Worm (Caenorhabditis elegans) whole organism, L3 larva: ENCODE measurements around the gene erfa-1.

ENCODE experiments used
- R02D3.7 ChIP-seq: fragments of 150-350 bp; optimal IDR thresholded peaks from 2 replicates; lab custom pipeline; 2014; ENCODE audit warnings: missing biosample characterization, missing genetic modification characterization
- ZK546.5 ChIP-seq: sonication (generic microtip); optimal IDR thresholded peaks from 2 replicates; lab custom pipeline; 2017; ENCODE audit warnings: missing biosample characterization, missing genetic modification characterization
- ama-1 ChIP-seq: fragments of 150-350 bp; optimal IDR thresholded peaks from 2 replicates; lab custom pipeline; 2018
- ceh-28 ChIP-seq: fragments of 150-350 bp; optimal IDR thresholded peaks from 2 replicates; lab custom pipeline; 2014; ENCODE audit warnings: missing biosample characterization, missing genetic modification reagents, missing genetic modification characterization
- daf-12 ChIP-seq: fragments of 150-350 bp; optimal IDR thresholded peaks from 2 replicates; lab custom pipeline; 2014; ENCODE audit warnings: missing biosample characterization, missing genetic modification reagents, missing genetic modification characterization
- egl-27 ChIP-seq: sonication (generic microtip); optimal IDR thresholded peaks from 4 replicates; lab custom pipeline; 2017; ENCODE audit warnings: missing biosample characterization, missing genetic modification reagents, missing genetic modification characterization
- egl-5 ChIP-seq: fragments of 150-350 bp; optimal IDR thresholded peaks from 2 replicates; lab custom pipeline; 2017; ENCODE audit warnings: missing biosample characterization, missing genetic modification reagents, missing genetic modification characterization, inconsistent platforms
- elt-1 ChIP-seq: fragments of 150-350 bp; optimal IDR thresholded peaks from 2 replicates; lab custom pipeline; 2014; ENCODE audit warnings: missing biosample characterization, missing genetic modification characterization
- elt-2 ChIP-seq: sonication (generic microtip); optimal IDR thresholded peaks from 2 replicates; lab custom pipeline; 2016; ENCODE audit warnings: missing genetic modification reagents, mild to moderate bottlenecking, missing genetic modification characterization, missing compliant biosample characterization
- elt-3 ChIP-seq, 3 experiments: fragments of 150-350 bp in 1 of 3; sonication (generic microtip) in 2 of 3; optimal IDR thresholded peaks; 2 replicates in 2 of 3; 4 replicates in 1 of 3; lab custom pipeline; 2014 to 2017; ENCODE audit warnings: missing biosample characterization in 3 of 3, missing genetic modification characterization in 3 of 3
- fkh-10 ChIP-seq: sonication (generic microtip); optimal IDR thresholded peaks from 2 replicates; lab custom pipeline; 2017; ENCODE audit warnings: missing biosample characterization, missing genetic modification reagents, missing genetic modification characterization
- fkh-2 ChIP-seq: fragments of 150-350 bp; optimal IDR thresholded peaks from 2 replicates; lab custom pipeline; 2014; ENCODE audit warnings: missing biosample characterization, missing genetic modification reagents, missing genetic modification characterization
- jun-1 ChIP-seq: fragments of 150-350 bp; optimal IDR thresholded peaks from 2 replicates; lab custom pipeline; 2014; ENCODE audit warnings: missing biosample characterization, missing genetic modification reagents, missing genetic modification characterization
- lin-39 ChIP-seq: fragments of 150-350 bp; optimal IDR thresholded peaks from 2 replicates; lab custom pipeline; 2018; ENCODE audit warnings: missing biosample characterization, missing genetic modification reagents, missing genetic modification characterization
- lsy-12 ChIP-seq: sonication (generic microtip); optimal IDR thresholded peaks from 2 replicates; lab custom pipeline; 2016; ENCODE audit warnings: mild to moderate bottlenecking, missing genetic modification characterization, missing compliant biosample characterization
- mdl-1 ChIP-seq: fragments of 150-350 bp; optimal IDR thresholded peaks from 2 replicates; lab custom pipeline; 2014; ENCODE audit warnings: missing biosample characterization, missing genetic modification characterization
- nfya-1 ChIP-seq: sonication (generic microtip); optimal IDR thresholded peaks from 2 replicates; lab custom pipeline; 2017; ENCODE audit warnings: missing genetic modification characterization, mild to moderate bottlenecking, missing compliant biosample characterization, antibody characterized with exemption, moderate library complexity; ENCODE audit not compliant: insufficient read depth
- nhr-11 ChIP-seq: fragments of 150-350 bp; optimal IDR thresholded peaks from 2 replicates; lab custom pipeline; 2014; ENCODE audit warnings: missing biosample characterization, missing genetic modification characterization
- nhr-12 ChIP-seq: fragments of 150-350 bp; optimal IDR thresholded peaks from 2 replicates; lab custom pipeline; 2014; ENCODE audit warnings: missing biosample characterization, missing genetic modification characterization
- nhr-23 ChIP-seq: fragments of 150-350 bp; optimal IDR thresholded peaks from 2 replicates; lab custom pipeline; 2014; ENCODE audit warnings: missing biosample characterization, missing genetic modification reagents, missing genetic modification characterization
- nhr-237 ChIP-seq: fragments of 150-350 bp; optimal IDR thresholded peaks from 2 replicates; lab custom pipeline; 2014; ENCODE audit warnings: missing biosample characterization, missing genetic modification characterization
- nhr-25 ChIP-seq: sonication (generic microtip); optimal IDR thresholded peaks from 2 replicates; lab custom pipeline; 2017; ENCODE audit warnings: missing biosample characterization, missing genetic modification characterization
- nhr-28 ChIP-seq: fragments of 150-350 bp; optimal IDR thresholded peaks from 2 replicates; lab custom pipeline; 2014; ENCODE audit warnings: missing biosample characterization, missing genetic modification characterization
- nhr-43 ChIP-seq: sonication (generic microtip); optimal IDR thresholded peaks from 2 replicates; lab custom pipeline; 2016; ENCODE audit warnings: mild to moderate bottlenecking, missing genetic modification characterization, missing compliant biosample characterization; ENCODE audit not compliant: poor library complexity, severe bottlenecking
- nhr-67 ChIP-seq: fragments of 150-350 bp; optimal IDR thresholded peaks from 2 replicates; lab custom pipeline; 2014; ENCODE audit warnings: missing biosample characterization, missing genetic modification characterization
- nhr-76 ChIP-seq: fragments of 150-350 bp; sonication (generic microtip); optimal IDR thresholded peaks from 5 replicates; lab custom pipeline; 2014; ENCODE audit warnings: missing biosample characterization, missing genetic modification characterization
- nhr-77 ChIP-seq: fragments of 150-350 bp; optimal IDR thresholded peaks from 2 replicates; lab custom pipeline; 2014; ENCODE audit warnings: missing biosample characterization, missing genetic modification characterization
- pha-4 ChIP-seq: fragments of 150-350 bp; optimal IDR thresholded peaks from 2 replicates; lab custom pipeline; 2014; ENCODE audit warnings: missing biosample characterization, missing genetic modification reagents, missing genetic modification characterization
- pqm-1 ChIP-seq: fragments of 150-350 bp; optimal IDR thresholded peaks from 2 replicates; lab custom pipeline; 2017; ENCODE audit warnings: missing biosample characterization, missing genetic modification characterization, inconsistent platforms
- tbx-2 ChIP-seq: sonication (generic microtip); optimal IDR thresholded peaks from 2 replicates; lab custom pipeline; 2016; ENCODE audit warnings: mild to moderate bottlenecking, missing genetic modification characterization, missing compliant biosample characterization
- unc-39 ChIP-seq: sonication (generic microtip); optimal IDR thresholded peaks from 4 replicates; lab custom pipeline; 2017; ENCODE audit warnings: missing biosample characterization, missing genetic modification characterization
- unc-62 ChIP-seq: fragments of 150-350 bp; sonication (generic microtip); optimal IDR thresholded peaks from 4 replicates; lab custom pipeline; 2014; ENCODE audit warnings: missing biosample characterization, missing genetic modification reagents, missing genetic modification characterization
- ztf-11 ChIP-seq: fragments of 150-350 bp; optimal IDR thresholded peaks from 2 replicates; lab custom pipeline; 2014; ENCODE audit warnings: missing biosample characterization, missing genetic modification characterization
- ztf-4 ChIP-seq: fragments of 150-350 bp; optimal IDR thresholded peaks from 2 replicates; lab custom pipeline; 2014; ENCODE audit warnings: missing biosample characterization, missing genetic modification characterization

Gene erfa-1

ce11 chrV:6411161-6411560, 22.8 kb upstream of the erfa-1 start:
- no peak for TF ChIP-seq ceh-28 (tag; lab: Kevin White, UChicago)
- no peak for TF ChIP-seq nhr-11
- peak; percentile 93 for TF ChIP-seq pqm-1 (tag; lab: Kevin White, UChicago)
- no peak for TF ChIP-seq unc-39
- TF ChIP-seq jun-1 (tag; lab: Kevin White, UChicago): peak; percentile 7
- peak; percentile 95 for TF ChIP-seq elt-2

ce11 chrV:6413057-6413456, 20.9 kb upstream of the erfa-1 start:
- no peak for TF ChIP-seq pha-4 (tag; lab: Kevin White, UChicago)
- TF ChIP-seq tbx-2: no peak
- TF ChIP-seq egl-5 (tag; lab: Kevin White, UChicago): no peak
- no peak for TF ChIP-seq fkh-10 (GFP tag; lab: Kevin White, UChicago)
- no peak for TF ChIP-seq elt-1
- peak; percentile 88 for TF ChIP-seq pqm-1 (tag; lab: Kevin White, UChicago)
- TF ChIP-seq egl-27 (tag; lab: Kevin White, UChicago): no peak
- peak; percentile 27 for TF ChIP-seq nfya-1 (tag; lab: Kevin White, UChicago)
- no peak for TF ChIP-seq nhr-76 (tag; lab: Kevin White, UChicago)
- TF ChIP-seq nhr-12 (tag; lab: Kevin White, UChicago): no peak
- no peak for TF ChIP-seq fkh-2 (tag; lab: Kevin White, UChicago)
- no peak for TF ChIP-seq ceh-28 (tag; lab: Kevin White, UChicago)
- peak; percentile 99 for TF ChIP-seq elt-2
- TF ChIP-seq daf-12: no peak
- peak; percentile 67 for TF ChIP-seq jun-1 (tag; lab: Kevin White, UChicago)
- TF ChIP-seq nhr-77: no peak
- TF ChIP-seq mdl-1 (tag; lab: Kevin White, UChicago): no peak
- no peak for TF ChIP-seq elt-3 (tag; optimal IDR thresholded peaks at IDR 0.05; lab: Kevin White, UChicago)

DNA sequence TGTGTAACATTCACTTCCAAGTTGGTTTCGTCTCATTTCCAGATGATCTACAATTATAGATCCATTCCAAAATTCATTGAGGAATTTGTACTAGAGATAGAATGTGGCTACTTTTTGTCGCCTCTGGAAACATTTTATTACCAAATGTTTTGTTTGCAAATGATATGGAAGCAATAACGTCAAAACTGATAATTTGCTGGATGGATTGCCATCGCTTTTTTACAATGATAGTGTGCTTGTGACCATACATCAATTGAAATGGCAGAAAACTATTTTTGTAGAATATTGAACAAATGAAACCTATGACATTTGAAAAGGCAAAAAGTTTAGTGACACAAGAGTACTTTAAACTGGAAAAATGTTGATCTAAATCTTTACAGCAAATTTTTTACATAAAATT, 19.5 kb upstream of the erfa-1 start:
- TF ChIP-seq elt-2: peak; percentile 74
- peak; percentile 37 for TF ChIP-seq pqm-1 (tag; lab: Kevin White, UChicago)
- no peak for TF ChIP-seq R02D3.7 (tag; lab: Kevin White, UChicago)
- no peak for TF ChIP-seq unc-62 (GFP tag; lab: Kevin White, UChicago)
- TF ChIP-seq, all 47 proteins: peak for 2

DNA sequence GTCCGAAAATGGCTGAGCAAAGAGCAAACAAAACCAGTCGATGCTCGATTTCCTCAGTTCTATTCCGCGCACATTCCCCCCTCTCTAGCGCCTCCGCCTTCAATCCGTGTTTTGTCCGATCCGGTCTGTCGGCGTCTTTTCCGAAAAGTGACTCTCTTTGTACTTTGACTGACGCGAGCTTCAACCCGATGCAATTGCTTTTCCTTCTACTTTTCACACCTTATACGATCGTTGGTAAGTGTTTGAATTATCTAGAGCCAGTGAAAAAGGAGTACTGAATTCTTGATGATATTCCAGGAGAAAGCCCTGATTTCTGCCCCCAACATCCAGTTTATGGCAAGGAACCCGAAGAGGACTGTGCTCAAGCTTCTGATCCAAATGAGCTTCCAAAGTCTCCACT, 18.9 kb upstream of the erfa-1 start, which contains the start of gene cht-6:
cht-6 (plus strand) TSS at position 9 of the 400 bp plus-strand sequence.
- no peak for TF ChIP-seq nhr-77
- no peak for TF ChIP-seq nhr-76 (tag; lab: Kevin White, UChicago)

DNA sequence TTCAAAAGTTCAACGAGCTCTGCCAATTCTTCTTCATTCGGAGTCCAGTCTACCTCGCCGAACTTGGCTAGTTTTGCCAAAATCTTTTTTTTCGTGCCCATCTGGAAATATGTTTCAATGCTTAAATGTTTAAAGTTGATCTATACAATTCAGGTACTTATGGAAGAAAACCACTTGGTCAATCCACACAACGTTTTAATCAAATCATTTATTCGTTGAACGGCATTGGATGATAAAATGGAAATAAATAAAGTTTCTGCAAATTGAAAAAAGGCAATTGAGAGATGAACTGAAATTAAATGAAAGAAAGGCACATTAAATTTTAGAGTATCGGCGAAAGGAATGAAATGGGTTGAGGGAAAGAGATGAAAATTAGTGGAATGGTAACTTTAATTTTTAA, 9.9 kb upstream of the erfa-1 start, which contains the start of gene urb-1:
urb-1 (minus strand) TSS at position 101 of the 400 bp plus-strand sequence.
- TF ChIP-seq egl-27 (tag; lab: Kevin White, UChicago) (no peak), nhr-77 (peak; percentile 36)

DNA sequence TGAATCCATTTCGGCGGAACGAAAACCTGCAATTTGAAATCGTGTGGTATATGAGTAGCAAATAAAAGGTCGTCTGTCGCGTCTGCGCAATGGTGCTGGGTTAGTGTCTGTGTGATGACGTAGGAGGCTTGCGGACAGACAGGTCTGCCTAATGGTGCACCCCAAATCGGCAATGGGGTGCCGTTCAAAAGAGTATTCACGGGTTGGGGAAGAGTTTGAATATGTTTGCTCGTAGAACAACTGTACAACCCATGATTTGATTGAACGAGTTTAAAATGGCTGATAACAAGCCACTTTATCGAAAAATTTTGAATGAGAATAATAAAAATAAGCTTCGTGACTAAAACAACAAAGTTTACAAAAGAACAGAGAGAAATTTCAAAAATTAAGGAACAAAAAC, 8.0 kb upstream of the erfa-1 start, which contains the start of gene T05H4.11:
T05H4.11 (minus strand) TSS at position 335 of the 400 bp plus-strand sequence.
- TF ChIP-seq nhr-237 (tag; lab: Kevin White, UChicago): no peak
- TF ChIP-seq nhr-28: no peak
- peak; percentile 27 for TF ChIP-seq elt-2
- no peak for TF ChIP-seq lin-39 (tag; lab: Kevin White, UChicago)
- no peak for TF ChIP-seq ztf-11 (tag; lab: Kevin White, UChicago)
- no peak for TF ChIP-seq unc-62 (GFP tag; lab: Kevin White, UChicago)
- peak; percentile 31 for TF ChIP-seq lsy-12 (tag; lab: Kevin White, UChicago)
- peak; percentile 27 for TF ChIP-seq nhr-25 (tag; lab: Kevin White, UChicago)
- peak; percentile 11 for TF ChIP-seq pqm-1 (tag; lab: Kevin White, UChicago)
- peak; percentile 35 for TF ChIP-seq nhr-23
- peak in 1 of 3 experiments; percentile 9 for TF ChIP-seq elt-3 (tag; optimal IDR thresholded peaks at IDR 0.05; lab: Kevin White, UChicago)
- peak; percentile 7 for TF ChIP-seq pha-4 (tag; lab: Kevin White, UChicago)

DNA sequence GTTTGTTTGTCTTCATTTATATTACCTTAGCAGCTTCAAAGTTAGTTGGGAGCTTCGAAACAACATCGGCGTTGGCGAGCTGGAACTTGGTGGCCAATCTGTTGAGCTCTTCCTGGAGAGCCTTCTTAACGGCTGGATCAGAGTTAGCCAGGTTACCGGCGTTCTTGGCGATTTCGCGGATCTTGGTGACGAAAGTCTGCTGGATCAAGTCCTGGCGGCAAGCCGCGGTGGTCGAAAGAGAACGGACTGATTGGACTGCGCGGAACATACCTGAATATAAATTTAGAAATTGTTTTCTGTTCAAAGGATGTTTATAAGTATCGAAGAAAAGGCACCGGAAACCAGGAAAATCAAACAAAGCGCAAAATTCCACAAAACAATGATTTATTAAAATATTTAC, 7.1 kb upstream of the erfa-1 start, which contains the start of gene atp-4:
atp-4 (minus strand) TSS at position 270 of the 400 bp plus-strand sequence.
- no peak for TF ChIP-seq nhr-76 (tag; lab: Kevin White, UChicago)
- TF ChIP-seq nhr-67 (tag; lab: Kevin White, UChicago): no peak
- no peak for TF ChIP-seq nhr-23
- peak; percentile 53 for TF ChIP-seq ama-1 (lab: Kevin White, UChicago)
- no peak for TF ChIP-seq nfya-1 (tag; lab: Kevin White, UChicago)
- TF ChIP-seq ztf-4 (tag; lab: Kevin White, UChicago): no peak
- no peak for TF ChIP-seq ZK546.5 (tag; lab: Kevin White, UChicago)
- no peak for TF ChIP-seq nhr-43
- TF ChIP-seq nhr-237 (tag; lab: Kevin White, UChicago): no peak
- TF ChIP-seq, all 47 proteins: peak for 1
